Fruit fly (Drosophila melanogaster) whole organism, larva: Measurements from ENCODE around the gene Spf30.
"Not testable (repeated sequence)": the region's sequence is repeated elsewhere in the genome, so short reads cannot be mapped to it uniquely, and the experiment has no call there.

Experiments
- noc ChIP-seq: fragments of 200-800 bp; sonication (Bioruptor generic); optimal IDR thresholded peaks from 3 replicates; lab custom pipeline; 2019; ENCODE audit warnings: missing biosample characterization, mild to moderate bottlenecking, missing genetic modification characterization, moderate library complexity

The Spf30 gene

DNA sequence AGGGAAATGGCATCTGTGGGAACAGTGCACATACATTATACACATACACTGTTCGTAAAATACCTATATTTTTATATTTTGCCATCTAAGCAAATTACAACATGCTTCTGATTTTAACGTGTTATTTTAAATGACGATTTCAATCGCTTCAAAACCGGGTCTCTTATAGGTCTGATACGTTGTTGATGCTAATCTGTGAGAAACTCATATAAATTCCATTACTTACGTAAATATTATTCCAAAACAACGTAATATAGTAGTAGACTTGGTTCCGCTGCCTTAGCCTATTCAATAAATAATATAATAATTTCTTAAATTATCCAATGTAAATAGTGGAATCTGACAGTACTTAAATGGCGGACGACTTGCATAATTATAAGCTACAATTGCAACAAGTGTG is at the start of gene Spf30:
Spf30 (plus strand) TSS at position 252 of the 400 bp plus-strand sequence.
- no peak for TF ChIP-seq noc (tag; lab: Kevin White, UChicago)

- no peak for TF ChIP-seq noc (tag; lab: Kevin White, UChicago)
These were observed 28.7 kb upstream of the Spf30 start for dm6 chr3L:23686170-23686569.

dm6 chr3L:23689807-23690206 is 25.0 kb upstream of the Spf30 start:
- TF ChIP-seq noc (tag; lab: Kevin White, UChicago) = no peak

DNA sequence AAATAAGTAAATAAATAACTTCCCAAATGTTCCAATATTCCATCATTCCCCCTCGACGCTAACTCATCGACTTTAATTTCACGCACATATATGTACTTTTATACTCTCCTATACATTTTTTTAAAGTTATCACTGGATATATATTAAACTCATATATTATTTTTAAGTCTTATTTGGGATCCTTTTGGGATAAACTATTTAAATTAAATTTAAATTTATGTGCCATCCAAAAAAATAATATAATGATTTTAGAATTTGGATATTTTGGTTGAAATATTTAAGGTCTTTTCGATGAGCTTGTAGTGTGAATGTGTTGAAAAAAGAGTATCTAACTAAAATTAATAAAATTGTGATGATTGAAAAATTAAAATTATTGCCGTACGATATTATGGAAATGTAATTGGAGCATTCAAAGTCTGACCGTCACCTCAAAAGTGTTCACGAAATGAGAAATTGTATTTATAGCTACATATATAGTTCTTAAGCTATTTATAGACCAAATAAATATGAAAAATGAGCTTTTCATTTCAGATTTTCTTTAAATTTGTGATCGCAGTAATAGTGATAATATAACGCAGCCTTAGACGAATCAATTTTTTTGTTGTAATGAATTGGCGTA is 11.5 kb downstream of the Spf30 start, which contains the start of gene CG40298:
CG40298 (plus strand) TSS at position 569 of the 619 bp plus-strand sequence.
- TF ChIP-seq noc (tag; lab: Kevin White, UChicago) = no peak

DNA sequence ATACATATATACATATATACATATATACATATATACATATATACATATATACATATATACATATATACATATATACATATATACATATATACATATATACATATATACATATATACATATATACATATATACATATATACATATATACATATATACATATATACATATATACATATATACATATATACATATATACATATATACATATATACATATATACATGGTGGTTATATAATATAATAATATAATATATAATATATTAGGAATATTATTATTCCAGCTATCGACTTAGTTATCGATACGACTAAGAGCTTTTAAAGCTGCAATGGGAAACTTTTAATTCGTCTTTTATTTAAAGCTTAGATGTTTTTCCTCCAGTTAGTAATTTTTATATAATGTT is 22.8 kb downstream of the Spf30 start, which contains the start of gene CG17698:
CG17698 (plus strand) TSS at position 301 of the 400 bp plus-strand sequence.
- TF ChIP-seq noc (tag; lab: Kevin White, UChicago) = not testable (repeated sequence)

DNA sequence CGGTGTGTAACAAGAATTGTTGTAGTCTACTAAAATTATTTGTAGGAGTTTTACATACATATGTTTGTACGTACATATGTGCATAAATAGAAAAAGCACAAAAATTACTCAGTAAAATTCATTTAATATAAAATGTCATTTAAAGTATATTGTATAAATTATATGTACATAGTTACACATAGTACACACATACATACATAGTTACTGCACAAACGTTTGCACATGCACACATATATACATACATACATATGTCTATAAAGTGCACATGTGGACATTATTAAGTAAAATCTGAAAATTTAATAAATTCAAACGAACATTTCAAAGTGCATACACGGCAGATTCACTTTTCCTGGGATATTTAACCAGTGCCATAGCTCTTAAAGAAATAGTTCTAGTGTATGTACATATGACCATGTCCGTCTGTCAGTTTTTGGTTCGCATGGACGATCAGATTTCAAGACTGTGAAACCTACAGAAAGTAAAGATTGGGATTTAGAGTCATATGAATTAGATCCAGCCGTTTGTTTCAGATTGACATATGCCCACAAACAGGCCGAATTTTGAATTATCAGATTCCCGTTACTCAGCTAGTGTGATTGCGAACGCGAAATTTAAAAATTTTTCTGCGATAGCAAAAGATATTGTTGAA is 23.5 kb downstream of the Spf30 start:
- TF ChIP-seq noc (tag; lab: Kevin White, UChicago) = no peak
